Fruit fly (Drosophila melanogaster) whole organism, embryonic: ENCODE results near the gene CG12661.

Experiments used
- Bteb2 ChIP-seq: fragments of 200-800 bp; sonication (Bioruptor generic); optimal IDR thresholded peaks from 2 replicates; lab custom pipeline; 2016; ENCODE audit warnings: missing biosample characterization, missing genetic modification characterization
- CG10462 ChIP-seq: fragments of 200-800 bp; sonication (Bioruptor generic); optimal IDR thresholded peaks from 2 replicates; lab custom pipeline; 2016; ENCODE audit warnings: missing biosample characterization, missing genetic modification characterization
- CG10654 ChIP-seq: fragments of 200-800 bp; sonication (Bioruptor generic); optimal IDR thresholded peaks from 2 replicates; lab custom pipeline; 2016; ENCODE audit warnings: missing biosample characterization, missing genetic modification characterization
- CG11247 ChIP-seq: fragments of 200-800 bp; sonication (Bioruptor generic); IDR thresholded peaks from 2 replicates; pipeline ENCODE4 v1.3.6; 2022; ENCODE audit warnings: missing biosample characterization, missing genetic modification characterization
- CG15269 ChIP-seq: fragments of 200-800 bp; sonication (Bioruptor generic); optimal IDR thresholded peaks from 2 replicates; lab custom pipeline; 2018; ENCODE audit warnings: missing biosample characterization, mild to moderate bottlenecking, missing genetic modification characterization, moderate library complexity
- CG1603 ChIP-seq: fragments of 200-800 bp; sonication (Bioruptor generic); optimal IDR thresholded peaks from 2 replicates; lab custom pipeline; 2019; ENCODE audit warnings: missing biosample characterization, mild to moderate bottlenecking, missing genetic modification characterization, moderate library complexity
- CG1647 ChIP-seq: fragments of 200-800 bp; sonication (Bioruptor generic); optimal IDR thresholded peaks from 3 replicates; lab custom pipeline; 2016; ENCODE audit warnings: missing biosample characterization, missing genetic modification characterization
- CG17359 ChIP-seq: fragments of 200-800 bp; sonication (Bioruptor generic); optimal IDR thresholded peaks from 3 replicates; lab custom pipeline; 2018; ENCODE audit warnings: missing biosample characterization, mild to moderate bottlenecking, missing genetic modification characterization, moderate library complexity
- CG17361 ChIP-seq: fragments of 200-800 bp; sonication (Bioruptor generic); IDR thresholded peaks from 3 replicates; pipeline ENCODE4 v1.3.6; 2022; ENCODE audit warnings: missing biosample characterization, missing genetic modification characterization
- CG17829 ChIP-seq: fragments of 200-800 bp; optimal IDR thresholded peaks from 2 replicates; lab custom pipeline; 2019; ENCODE audit warnings: missing biosample characterization, mild to moderate bottlenecking, missing genetic modification characterization, moderate library complexity
- CG2202 ChIP-seq: fragments of 200-800 bp; sonication (Bioruptor generic); optimal IDR thresholded peaks from 2 replicates; lab custom pipeline; 2018; ENCODE audit warnings: missing biosample characterization, mild to moderate bottlenecking, missing genetic modification characterization
- CG2678 ChIP-seq: fragments of 200-800 bp; sonication (Bioruptor generic); optimal IDR thresholded peaks from 3 replicates; lab custom pipeline; 2019; ENCODE audit warnings: missing biosample characterization, mild to moderate bottlenecking, missing genetic modification characterization, moderate library complexity
- CG3065 ChIP-seq: fragments of 200-800 bp; sonication (Bioruptor generic); optimal IDR thresholded peaks from 2 replicates; lab custom pipeline; 2016; ENCODE audit warnings: missing biosample characterization, missing genetic modification characterization
- CG31441 ChIP-seq: fragments of 200-800 bp; sonication (Bioruptor generic); IDR thresholded peaks from 2 replicates; pipeline ENCODE4 v1.3.6; 2022; ENCODE audit warnings: missing biosample characterization, missing genetic modification characterization
- CG3163 ChIP-seq: fragments of 200-800 bp; sonication (Bioruptor generic); optimal IDR thresholded peaks from 3 replicates; lab custom pipeline; 2016; ENCODE audit warnings: missing biosample characterization, missing genetic modification characterization
- CG32772 ChIP-seq: fragments of 200-800 bp; sonication (Bioruptor generic); IDR thresholded peaks from 2 replicates; pipeline ENCODE4 v1.3.6; 2022; ENCODE audit warnings: missing biosample characterization, missing genetic modification characterization
- CG3407 ChIP-seq: fragments of 200-800 bp; sonication (Bioruptor generic); optimal IDR thresholded peaks from 2 replicates; lab custom pipeline; 2018; ENCODE audit warnings: missing biosample characterization, mild to moderate bottlenecking, missing genetic modification characterization
- CG43689 ChIP-seq: fragments of 200-800 bp; sonication (Bioruptor generic); IDR thresholded peaks from 2 replicates; pipeline ENCODE4 v1.3.6; 2022; ENCODE audit warnings: missing biosample characterization, missing genetic modification characterization
- CG5953 ChIP-seq: fragments of 200-800 bp; sonication (Bioruptor generic); IDR thresholded peaks from 2 replicates; pipeline ENCODE4 v1.3.6; 2022; ENCODE audit warnings: missing biosample characterization, missing genetic modification characterization
- CG6854 ChIP-seq: fragments of 200-800 bp; sonication (Bioruptor generic); optimal IDR thresholded peaks from 3 replicates; lab custom pipeline; 2017; ENCODE audit warnings: missing biosample characterization, mild to moderate bottlenecking, missing genetic modification characterization
- CTCF ChIP-seq: fragments of 200-800 bp; sonication (Bioruptor generic); optimal IDR thresholded peaks from 2 replicates; lab custom pipeline; 2017; ENCODE audit warnings: missing biosample characterization, mild to moderate bottlenecking, missing genetic modification characterization, moderate library complexity
- E2f1 ChIP-seq: fragments of 200-800 bp; sonication (Bioruptor generic); IDR thresholded peaks from 2 replicates; pipeline ENCODE4 v1.3.6; 2022; ENCODE audit warnings: missing biosample characterization, missing genetic modification characterization
- E2f2 ChIP-seq: fragments of 200-800 bp; sonication (Bioruptor generic); IDR thresholded peaks from 2 replicates; pipeline ENCODE4 v1.3.6; 2022; ENCODE audit warnings: missing biosample characterization, missing genetic modification characterization
- Ets65A ChIP-seq: fragments of 200-800 bp; sonication (Bioruptor generic); peaks from one replicate; lab custom pipeline; 2016; ENCODE audit warnings: missing biosample characterization, missing genetic modification characterization
- GATAe ChIP-seq: fragments of 200-800 bp; sonication (Bioruptor generic); conservative IDR thresholded peaks from 2 replicates; pipeline ENCODE4 v1.3.6; 2022; ENCODE audit warnings: missing biosample characterization, missing genetic modification characterization
- Gug ChIP-seq: fragments of 200-800 bp; sonication (Bioruptor generic); IDR thresholded peaks from 4 replicates; pipeline ENCODE4 v1.3.6; 2022; ENCODE audit warnings: missing biosample characterization, missing genetic modification characterization
- Hey ChIP-seq: fragments of 200-800 bp; sonication (Bioruptor generic); optimal IDR thresholded peaks from 3 replicates; lab custom pipeline; 2018; ENCODE audit warnings: missing biosample characterization, mild to moderate bottlenecking, missing genetic modification characterization
- Jarid2 ChIP-seq: fragments of 200-800 bp; sonication (Bioruptor generic); optimal IDR thresholded peaks from 3 replicates; lab custom pipeline; 2017; ENCODE audit warnings: mild to moderate bottlenecking, missing biosample characterization, missing genetic modification reagents, missing genetic modification characterization
- Mes4 ChIP-seq: fragments of 200-800 bp; sonication (Bioruptor generic); optimal IDR thresholded peaks from 2 replicates; lab custom pipeline; 2016; ENCODE audit warnings: missing biosample characterization, missing genetic modification characterization
- Ravus ChIP-seq: fragments of 200-800 bp; sonication (Bioruptor generic); IDR thresholded peaks from 2 replicates; pipeline ENCODE4 v1.3.6; 2022; ENCODE audit warnings: missing biosample characterization, missing genetic modification characterization
- Side ChIP-seq: fragments of 200-800 bp; sonication (Bioruptor generic); optimal IDR thresholded peaks from 2 replicates; lab custom pipeline; 2016; ENCODE audit warnings: missing biosample characterization, missing genetic modification characterization
- Sin3A ChIP-seq: fragments of >200 bp; optimal IDR thresholded peaks from 2 replicates; lab custom pipeline; 2018
- Trl ChIP-seq, 3 experiments: fragments of >200 bp in 2 of 3; fragments of 200-800 bp in 1 of 3; sonication (Bioruptor generic) in 1 of 3; optimal IDR thresholded peaks; 2 replicates in 1 of 3; 3 replicates in 2 of 3; lab custom pipeline; 2016 to 2017; ENCODE audit warnings: missing biosample characterization in 1 of 3, missing genetic modification characterization in 1 of 3
- cato ChIP-seq: fragments of 200-800 bp; sonication (Bioruptor generic); optimal IDR thresholded peaks from 2 replicates; lab custom pipeline; 2016; ENCODE audit warnings: missing biosample characterization, missing genetic modification characterization, borderline replicate concordance
- chif ChIP-seq, 2 experiments: fragments of 200-800 bp; sonication (Bioruptor generic); optimal IDR thresholded peaks; 3 replicates each; lab custom pipeline; 2016; ENCODE audit warnings: missing biosample characterization in 2 of 2, missing genetic modification characterization in 2 of 2
- cwo ChIP-seq: fragments of 200-800 bp; sonication (Bioruptor generic); optimal IDR thresholded peaks from 3 replicates; lab custom pipeline; 2017; ENCODE audit warnings: missing biosample characterization, missing genetic modification characterization, mild to moderate bottlenecking, moderate library complexity, missing genetic modification reagents
- da ChIP-seq: fragments of 200-800 bp; sonication (Bioruptor generic); optimal IDR thresholded peaks from 2 replicates; lab custom pipeline; 2016; ENCODE audit warnings: missing biosample characterization, missing genetic modification characterization
- danr ChIP-seq: fragments of 200-800 bp; sonication (Bioruptor generic); IDR thresholded peaks from 2 replicates; pipeline ENCODE4 v1.3.6; 2022; ENCODE audit warnings: missing biosample characterization, missing genetic modification characterization
- dmrt99B ChIP-seq: fragments of 200-800 bp; sonication (Bioruptor generic); optimal IDR thresholded peaks from 2 replicates; lab custom pipeline; 2018; ENCODE audit warnings: missing biosample characterization, mild to moderate bottlenecking, missing genetic modification characterization, moderate library complexity
- exex ChIP-seq: fragments of 200-800 bp; sonication (Bioruptor generic); optimal IDR thresholded peaks from 4 replicates; lab custom pipeline; 2018; ENCODE audit warnings: missing biosample characterization, mild to moderate bottlenecking, missing genetic modification characterization, moderate library complexity
- fd102C ChIP-seq: fragments of 200-800 bp; sonication (Bioruptor generic); optimal IDR thresholded peaks from 2 replicates; lab custom pipeline; 2018; ENCODE audit warnings: missing biosample characterization, mild to moderate bottlenecking, missing genetic modification characterization, moderate library complexity
- h ChIP-seq: fragments of >200 bp; optimal IDR thresholded peaks from 2 replicates; lab custom pipeline; 2017
- hkb ChIP-seq, 2 experiments: fragments of 200-800 bp in 1 of 2; fragments of >200 bp in 1 of 2; sonication (Bioruptor generic) in 1 of 2; IDR thresholded peaks in 1 of 2; optimal IDR thresholded peaks in 1 of 2; 2 replicates each; pipeline versions ENCODE4 v1.3.6 to Lab custom; 2017 to 2022; ENCODE audit warnings: missing biosample characterization in 1 of 2, missing genetic modification characterization in 1 of 2
- kah ChIP-seq: fragments of 200-800 bp; sonication (Bioruptor generic); optimal IDR thresholded peaks from 2 replicates; lab custom pipeline; 2018; ENCODE audit warnings: missing biosample characterization, mild to moderate bottlenecking, missing genetic modification characterization
- lab ChIP-seq: fragments of 200-800 bp; sonication (Bioruptor generic); optimal IDR thresholded peaks from 3 replicates; lab custom pipeline; 2017; ENCODE audit warnings: missing biosample characterization, missing genetic modification characterization, mild to moderate bottlenecking, moderate library complexity, missing genetic modification reagents
- p53 ChIP-seq: fragments of 200-800 bp; sonication (Bioruptor generic); optimal IDR thresholded peaks from 2 replicates; lab custom pipeline; 2016; ENCODE audit warnings: missing biosample characterization, missing genetic modification characterization
- peb ChIP-seq: fragments of 200-800 bp; sonication (Bioruptor generic); IDR thresholded peaks from 2 replicates; pipeline ENCODE4 v1.3.6; 2022; ENCODE audit warnings: missing biosample characterization, missing genetic modification characterization
- pfk ChIP-seq: fragments of 200-800 bp; sonication (Bioruptor generic); optimal IDR thresholded peaks from 2 replicates; lab custom pipeline; 2018; ENCODE audit warnings: missing biosample characterization, mild to moderate bottlenecking, missing genetic modification characterization, moderate library complexity
- ro ChIP-seq: fragments of 200-800 bp; sonication (Bioruptor generic); IDR thresholded peaks from 2 replicates; pipeline ENCODE4 v1.3.6; 2022; ENCODE audit warnings: missing biosample characterization, missing genetic modification characterization
- shn ChIP-seq: fragments of 200-800 bp; sonication (Bioruptor generic); optimal IDR thresholded peaks from 3 replicates; lab custom pipeline; 2016; ENCODE audit warnings: missing biosample characterization, missing genetic modification characterization
- wdn ChIP-seq: fragments of 200-800 bp; sonication (Bioruptor generic); IDR thresholded peaks from 2 replicates; pipeline ENCODE4 v1.3.6; 2022; ENCODE audit warnings: missing biosample characterization, missing genetic modification characterization
- yki ChIP-seq: fragments of >200 bp; optimal IDR thresholded peaks from 3 replicates; lab custom pipeline; 2018

Gene CG12661

dm6 chrX:8892445-8893009 lies 31.0 kb downstream of the CG12661 start (continued):
- TF ChIP-seq dmrt99B (tag; lab: Kevin White, UChicago) = peak; percentile 60
- no peak for TF ChIP-seq pfk (GFP tag; lab: Kevin White, UChicago)
- no peak for TF ChIP-seq Hey (tag; lab: Kevin White, UChicago)
- no peak for TF ChIP-seq CTCF (GFP tag; lab: Kevin White, UChicago)
- peak; percentile 78 for TF ChIP-seq CG2678 (tag; lab: Kevin White, UChicago)
- TF ChIP-seq E2f2 (GFP tag; lab: Robert Waterston, UW) = no peak; the same call in 1 of the 2 replicates
- no peak for TF ChIP-seq Trl (optimal IDR thresholded peaks at IDR 0.05; lab: Kevin White, UChicago)
- TF ChIP-seq Trl (GFP tag; optimal IDR thresholded peaks at IDR 0.05; lab: Kevin White, UChicago) = peak; percentile 37
- TF ChIP-seq Gug (GFP tag; lab: Robert Waterston, UW) = peak; percentile 51; the same call in 1 of the 4 replicates
- peak; percentile 42 for TF ChIP-seq CG1647 (GFP tag; lab: Kevin White, UChicago)
- no peak for TF ChIP-seq cato (GFP tag; lab: Kevin White, UChicago)
- no peak for TF ChIP-seq peb (GFP tag; lab: Robert Waterston, UW)
- no peak for TF ChIP-seq Sin3A (lab: Kevin White, UChicago)
- no peak for TF ChIP-seq fd102C (GFP tag; lab: Kevin White, UChicago)
- TF ChIP-seq Jarid2 (GFP tag; lab: Kevin White, UChicago) = no peak
- TF ChIP-seq Ravus (GFP tag; lab: Robert Waterston, UW) = peak; percentile 11; the same call in 1 of the 2 replicates
- peak; percentile 38 for TF ChIP-seq Bteb2 (GFP tag; lab: Kevin White, UChicago)
- peak; percentile 84 for TF ChIP-seq lab (GFP tag; lab: Kevin White, UChicago)
- peak; percentile 56 for TF ChIP-seq E2f1
- peak; percentile 21 for TF ChIP-seq CG6854
- TF ChIP-seq CG10462 (GFP tag; lab: Kevin White, UChicago) = no peak
- peak; percentile 80 for TF ChIP-seq Ets65A (GFP tag; lab: Kevin White, UChicago)
- TF ChIP-seq p53 (GFP tag; lab: Kevin White, UChicago) = no peak
- no peak for TF ChIP-seq CG17829 (tag; lab: Kevin White, UChicago)
- TF ChIP-seq CG43689 = no peak
- peak; percentile 50 for TF ChIP-seq CG17359
- peak; percentile 67 for TF ChIP-seq cwo (GFP tag; lab: Kevin White, UChicago)
- no peak for TF ChIP-seq CG1603
- 0 out of 2 replicates have a peak, but pooled peaks have one; percentile 23 for TF ChIP-seq danr (GFP tag; lab: Robert Waterston, UW)
- TF ChIP-seq CG10654 (GFP tag; lab: Kevin White, UChicago) = no peak
- TF ChIP-seq exex (tag; lab: Kevin White, UChicago) = peak; percentile 78
- TF ChIP-seq chif (GFP tag; optimal IDR thresholded peaks at IDR 0.05; lab: Kevin White, UChicago) = peak in 1 of 2 experiments; percentile 36
- TF ChIP-seq CG5953 (GFP tag; lab: Robert Waterston, UW) = no peak
- no peak for TF ChIP-seq Mes4 (GFP tag; lab: Kevin White, UChicago)
- TF ChIP-seq wdn (GFP tag; lab: Robert Waterston, UW) = peak; percentile 52; the same call in 1 of the 2 replicates
- no peak for TF ChIP-seq h (lab: Kevin White, UChicago)
- TF ChIP-seq CG3065 (GFP tag; lab: Kevin White, UChicago) = no peak
- TF ChIP-seq CG32772 (GFP tag; lab: Robert Waterston, UW) = peak; percentile 45; the same call in 1 of the 2 replicates
- no peak for TF ChIP-seq hkb (optimal IDR thresholded peaks at IDR 0.05; lab: Kevin White, UChicago)
- peak; percentile 47; the same call in 1 of the 2 replicates for TF ChIP-seq hkb (GFP tag; IDR thresholded peaks at IDR 0.05; lab: Robert Waterston, UW)
- no peak for TF ChIP-seq CG3407
- peak; percentile 74 for TF ChIP-seq CG15269 (tag; lab: Kevin White, UChicago)
- no peak for TF ChIP-seq da (GFP tag; lab: Kevin White, UChicago)
- no peak for TF ChIP-seq CG3163 (GFP tag; lab: Kevin White, UChicago)
- TF ChIP-seq kah = no peak
- TF ChIP-seq Side (GFP tag; lab: Kevin White, UChicago) = peak; percentile 39
- TF ChIP-seq GATAe (GFP tag; lab: Robert Waterston, UW) = peak; percentile 53
- peak; percentile 8; the same call in 1 of the 2 replicates for TF ChIP-seq CG31441 (GFP tag; lab: Robert Waterston, UW)
- TF ChIP-seq CG17361 (GFP tag; lab: Robert Waterston, UW) = no peak; the same call in 2 of the 3 replicates
- no peak for TF ChIP-seq CG11247 (GFP tag; lab: Robert Waterston, UW)
- TF ChIP-seq ro (GFP tag; lab: Robert Waterston, UW) = no peak
- TF ChIP-seq CG2202 (tag; lab: Kevin White, UChicago) = no peak
- no peak for TF ChIP-seq yki
- TF ChIP-seq shn (GFP tag; lab: Kevin White, UChicago) = no peak
